Worm (Caenorhabditis elegans) whole organism, L2 larva: ENCODE measurements around the gene F08C6.18.

Experiments used
- C34F6.9 ChIP-seq: fragments of 150-350 bp; optimal IDR thresholded peaks from 2 replicates; lab custom pipeline; 2014; ENCODE audit warnings: missing biosample characterization, missing genetic modification characterization
- F13H6.1 ChIP-seq: sonication (generic microtip); optimal IDR thresholded peaks from 2 replicates; lab custom pipeline; 2016; ENCODE audit warnings: missing genetic modification characterization, missing compliant biosample characterization
- R02D3.7 ChIP-seq: fragments of 150-350 bp; optimal IDR thresholded peaks from 2 replicates; lab custom pipeline; 2014; ENCODE audit warnings: missing biosample characterization, missing genetic modification characterization
- Y55F3AM.14 ChIP-seq: fragments of 200-800 bp; sonication (Bioruptor generic); optimal IDR thresholded peaks from 2 replicates; lab custom pipeline; 2018; ENCODE audit warnings: mild to moderate bottlenecking, missing genetic modification characterization, missing compliant biosample characterization
- ZK546.5 ChIP-seq: sonication (generic microtip); optimal IDR thresholded peaks from 2 replicates; lab custom pipeline; 2017; ENCODE audit warnings: missing biosample characterization, missing genetic modification characterization
- alr-1 ChIP-seq: fragments of 150-350 bp; optimal IDR thresholded peaks from 2 replicates; lab custom pipeline; 2014; ENCODE audit warnings: missing biosample characterization, missing genetic modification characterization
- aly-2 ChIP-seq: fragments of 150-350 bp; optimal IDR thresholded peaks from 2 replicates; lab custom pipeline; 2014; ENCODE audit warnings: missing biosample characterization, missing genetic modification characterization
- ama-1 ChIP-seq: fragments of 150-350 bp; optimal IDR thresholded peaks from 2 replicates; lab custom pipeline; 2018; ENCODE audit warnings: inconsistent platforms
- blmp-1 ChIP-seq: sonication (generic microtip); optimal IDR thresholded peaks from 2 replicates; lab custom pipeline; 2017; ENCODE audit warnings: missing genetic modification characterization, mild to moderate bottlenecking, missing compliant biosample characterization, antibody characterized with exemption, moderate library complexity; ENCODE audit not compliant: insufficient read depth
- ceh-16 ChIP-seq: fragments of 150-350 bp; optimal IDR thresholded peaks from 2 replicates; lab custom pipeline; 2014; ENCODE audit warnings: missing biosample characterization, missing genetic modification characterization
- ceh-82 ChIP-seq: fragments of 150-350 bp; optimal IDR thresholded peaks from 2 replicates; lab custom pipeline; 2014; ENCODE audit warnings: missing biosample characterization, missing genetic modification characterization
- crh-2 ChIP-seq: sonication (generic microtip); optimal IDR thresholded peaks from 2 replicates; lab custom pipeline; 2017; ENCODE audit warnings: missing biosample characterization, missing genetic modification characterization
- dmd-4 ChIP-seq: sonication (generic microtip); optimal IDR thresholded peaks from 2 replicates; lab custom pipeline; 2017; ENCODE audit warnings: missing biosample characterization, missing genetic modification characterization
- egl-27 ChIP-seq: sonication (generic microtip); optimal IDR thresholded peaks from 3 replicates; lab custom pipeline; 2017; ENCODE audit warnings: missing biosample characterization, missing genetic modification reagents, missing genetic modification characterization
- elt-3 ChIP-seq: sonication (generic microtip); optimal IDR thresholded peaks from 2 replicates; lab custom pipeline; 2017; ENCODE audit warnings: missing biosample characterization, missing genetic modification characterization
- fos-1 ChIP-seq: fragments of 150-350 bp; optimal IDR thresholded peaks from 2 replicates; lab custom pipeline; 2014; ENCODE audit warnings: missing biosample characterization, missing genetic modification characterization
- gmeb-1 ChIP-seq: fragments of 150-350 bp; optimal IDR thresholded peaks from 2 replicates; lab custom pipeline; 2014; ENCODE audit warnings: missing biosample characterization, missing genetic modification characterization
- lin-11 ChIP-seq: fragments of 150-350 bp; sonication (generic microtip); optimal IDR thresholded peaks from 2 replicates; lab custom pipeline; 2014; ENCODE audit warnings: missing biosample characterization, missing genetic modification characterization, inconsistent platforms, mixed read lengths
- lin-13 ChIP-seq: fragments of 150-350 bp; optimal IDR thresholded peaks from 2 replicates; lab custom pipeline; 2014; ENCODE audit warnings: missing biosample characterization, missing genetic modification reagents, missing genetic modification characterization
- lin-39 ChIP-seq: fragments of 150-350 bp; optimal IDR thresholded peaks from 2 replicates; lab custom pipeline; 2014; ENCODE audit warnings: missing biosample characterization, missing genetic modification reagents, missing genetic modification characterization
- lsy-2 ChIP-seq, 2 experiments: fragments of 150-350 bp in 1 of 2; sonication (generic microtip) in 1 of 2; optimal IDR thresholded peaks; 2 replicates each; lab custom pipeline; 2014 to 2017; ENCODE audit warnings: missing biosample characterization in 2 of 2, missing genetic modification characterization in 2 of 2
- mbf-1 ChIP-seq: sonication (generic microtip); optimal IDR thresholded peaks from 2 replicates; lab custom pipeline; 2017; ENCODE audit warnings: missing biosample characterization, missing genetic modification characterization
- mdl-1 ChIP-seq, 2 experiments: fragments of 150-350 bp in 1 of 2; sonication (generic microtip) in 1 of 2; optimal IDR thresholded peaks; 2 replicates each; lab custom pipeline; 2017; ENCODE audit warnings: missing biosample characterization in 2 of 2, missing genetic modification characterization in 2 of 2
- nhr-10 ChIP-seq: sonication (generic microtip); optimal IDR thresholded peaks from 2 replicates; lab custom pipeline; 2017; ENCODE audit warnings: missing biosample characterization, missing genetic modification characterization
- nhr-11 ChIP-seq: fragments of 150-350 bp; optimal IDR thresholded peaks from 2 replicates; lab custom pipeline; 2014; ENCODE audit warnings: missing biosample characterization, missing genetic modification characterization
- nhr-129 ChIP-seq: fragments of 150-350 bp; optimal IDR thresholded peaks from 2 replicates; lab custom pipeline; 2014; ENCODE audit warnings: missing biosample characterization, missing genetic modification characterization
- nhr-21 ChIP-seq: fragments of 150-350 bp; optimal IDR thresholded peaks from 2 replicates; lab custom pipeline; 2014; ENCODE audit warnings: missing biosample characterization, missing genetic modification characterization
- nhr-23 ChIP-seq: fragments of 150-350 bp; optimal IDR thresholded peaks from 2 replicates; lab custom pipeline; 2014; ENCODE audit warnings: missing biosample characterization, missing genetic modification reagents, missing genetic modification characterization
- nhr-237 ChIP-seq: fragments of 150-350 bp; optimal IDR thresholded peaks from 2 replicates; lab custom pipeline; 2014; ENCODE audit warnings: missing biosample characterization, missing genetic modification characterization
- nhr-6 ChIP-seq: fragments of 150-350 bp; optimal IDR thresholded peaks from 2 replicates; lab custom pipeline; 2014; ENCODE audit warnings: missing biosample characterization, missing genetic modification characterization
- nhr-77 ChIP-seq: fragments of 150-350 bp; optimal IDR thresholded peaks from 2 replicates; lab custom pipeline; 2014; ENCODE audit warnings: missing biosample characterization, missing genetic modification characterization
- peb-1 ChIP-seq: fragments of 150-350 bp; optimal IDR thresholded peaks from 2 replicates; lab custom pipeline; 2014; ENCODE audit warnings: missing biosample characterization, missing genetic modification characterization
- sma-3 ChIP-seq: sonication (generic microtip); optimal IDR thresholded peaks from 2 replicates; lab custom pipeline; 2016; ENCODE audit warnings: missing genetic modification reagents, missing genetic modification characterization, missing compliant biosample characterization
- sma-9 ChIP-seq, 2 experiments: fragments of 150-350 bp in 1 of 2; sonication (generic microtip) in 1 of 2; optimal IDR thresholded peaks; 2 replicates each; lab custom pipeline; 2014 to 2016; ENCODE audit warnings: missing genetic modification characterization in 2 of 2, mild to moderate bottlenecking in 1 of 2, missing biosample characterization in 1 of 2, missing compliant biosample characterization in 1 of 2, missing genetic modification reagents in 1 of 2, moderate library complexity in 1 of 2
- snpc-4 ChIP-seq: fragments of 150-350 bp; optimal IDR thresholded peaks from 2 replicates; lab custom pipeline; 2014; ENCODE audit warnings: missing biosample characterization, missing genetic modification characterization
- unc-39 ChIP-seq: fragments of 150-350 bp; optimal IDR thresholded peaks from 2 replicates; lab custom pipeline; 2014; ENCODE audit warnings: missing biosample characterization, missing genetic modification characterization
- unc-62 ChIP-seq: fragments of 150-350 bp; optimal IDR thresholded peaks from 2 replicates; lab custom pipeline; 2014; ENCODE audit warnings: missing biosample characterization, missing genetic modification reagents, missing genetic modification characterization
- zag-1 ChIP-seq: fragments of 150-350 bp; optimal IDR thresholded peaks from 2 replicates; lab custom pipeline; 2014; ENCODE audit warnings: missing biosample characterization, missing genetic modification characterization
- ztf-1 ChIP-seq: fragments of 200-800 bp; sonication (Bioruptor generic); conservative IDR thresholded peaks from 2 replicates; pipeline ENCODE4 v1.3.6; 2022; ENCODE audit warnings: missing genetic modification characterization, missing compliant biosample characterization
- ztf-11 ChIP-seq: sonication (generic microtip); optimal IDR thresholded peaks from 2 replicates; lab custom pipeline; 2017; ENCODE audit warnings: missing biosample characterization, missing genetic modification characterization
- ztf-4 ChIP-seq: fragments of 150-350 bp; optimal IDR thresholded peaks from 2 replicates; lab custom pipeline; 2014; ENCODE audit warnings: missing biosample characterization, missing genetic modification characterization

The F08C6.18 gene

DNA sequence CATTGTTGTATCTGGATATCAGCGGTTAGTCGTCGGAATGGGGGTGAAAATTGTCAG, at the start of gene F08C6.18, which contains the start of gene unc-98:
F08C6.18 (minus strand) TSS at position 57 of the 57 bp plus-strand sequence.
unc-98 (minus strand) TSS at position 48 of the 57 bp plus-strand sequence.
- TF ChIP-seq egl-27 (tag; lab: Kevin White, UChicago) (no peak), unc-39 (tag; lab: Kevin White, UChicago) (no peak)

- TF ChIP-seq nhr-77 (tag; lab: Kevin White, UChicago) (no peak), snpc-4 (tag; lab: Kevin White, UChicago) (no peak), lin-11 (tag; lab: Kevin White, UChicago) (no peak), lin-13 (GFP tag; lab: Kevin White, UChicago) (no peak), dmd-4 (tag; lab: Kevin White, UChicago) (no peak), nhr-129 (tag; lab: Kevin White, UChicago) (no peak), ama-1 (lab: Kevin White, UChicago) (no peak), aly-2 (no peak), blmp-1 (tag; lab: Kevin White, UChicago) (no peak)
- TF ChIP-seq, all 48 proteins: peak for 0
Measured at ce11 chrX:7614466-7614865, 41.0 kb upstream of the F08C6.18 start.

DNA sequence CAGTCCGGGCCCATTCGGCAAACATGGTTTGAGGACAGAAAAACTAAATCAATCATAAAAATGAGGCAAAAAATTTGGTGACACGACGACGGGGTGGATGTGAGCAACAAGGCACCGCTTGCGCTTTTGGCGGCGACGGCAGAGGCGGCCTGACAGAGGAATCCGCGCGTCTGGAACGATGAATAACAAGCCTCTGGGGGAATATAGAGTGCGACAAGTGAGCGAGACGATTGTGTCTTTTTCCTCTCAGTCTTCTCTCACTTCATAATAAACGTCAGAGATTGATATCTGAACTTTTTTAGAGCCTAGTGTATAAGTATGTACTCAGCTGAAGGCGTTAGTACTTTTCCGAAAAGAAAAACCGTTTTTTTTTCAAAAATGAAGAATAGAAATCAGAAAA, 34.6 kb upstream of the F08C6.18 start, which contains the start of gene twk-17:
twk-17 (minus strand) TSS at position 101 of the 400 bp plus-strand sequence.
- no peak for TF ChIP-seq ztf-1 (GFP tag; lab: Robert Waterston, UW)
- TF ChIP-seq dmd-4 (tag; lab: Kevin White, UChicago), result no peak
- no peak for TF ChIP-seq mbf-1 (tag; lab: Kevin White, UChicago)
- TF ChIP-seq aly-2, result no peak
- TF ChIP-seq R02D3.7, result no peak
- no peak for TF ChIP-seq mdl-1 (tag; optimal IDR thresholded peaks at IDR 0.05; lab: Kevin White, UChicago)
- no peak for TF ChIP-seq nhr-129 (tag; lab: Kevin White, UChicago)
- TF ChIP-seq fos-1 (tag; lab: Kevin White, UChicago), result no peak
- no peak for TF ChIP-seq nhr-237 (tag; lab: Kevin White, UChicago)
- TF ChIP-seq nhr-6 (tag; lab: Kevin White, UChicago), result no peak
- TF ChIP-seq lsy-2 (tag; optimal IDR thresholded peaks at IDR 0.05; lab: Kevin White, UChicago), result no peak
- TF ChIP-seq ztf-11 (tag; lab: Kevin White, UChicago), result no peak
- TF ChIP-seq crh-2 (tag; lab: Kevin White, UChicago), result no peak
- TF ChIP-seq nhr-21 (tag; lab: Kevin White, UChicago), result no peak
- TF ChIP-seq F13H6.1 (tag; lab: Kevin White, UChicago), result no peak
- TF ChIP-seq egl-27 (tag; lab: Kevin White, UChicago), result no peak
- TF ChIP-seq unc-62 (GFP tag; lab: Kevin White, UChicago), result no peak
- TF ChIP-seq lin-11 (tag; lab: Kevin White, UChicago), result no peak
- TF ChIP-seq, all 48 proteins: peak for 0

DNA sequence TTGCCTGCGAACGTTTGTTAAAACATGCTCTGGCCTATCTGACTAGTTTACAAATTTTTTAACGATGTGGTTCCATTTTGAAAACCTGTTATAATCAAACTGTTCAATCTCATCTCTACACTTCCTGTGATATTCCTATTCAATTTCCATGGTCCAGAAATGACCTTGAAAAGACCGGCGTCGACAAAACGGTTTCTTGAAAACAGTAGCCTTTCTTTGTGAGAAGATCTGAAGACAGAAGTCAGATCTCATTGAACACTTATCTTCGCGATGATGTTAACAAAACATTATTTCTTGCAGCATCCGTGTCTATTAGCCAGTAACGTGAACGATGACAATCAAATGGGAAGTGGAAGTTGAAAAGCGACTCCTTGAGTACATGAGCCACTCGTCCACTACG, 23.2 kb upstream of the F08C6.18 start, which contains the start of gene C44E12.1:
C44E12.1 (plus strand) TSS at position 301 of the 400 bp plus-strand sequence.
- TF ChIP-seq R02D3.7 (no peak), elt-3 (tag; lab: Kevin White, UChicago) (no peak), lsy-2 (tag; optimal IDR thresholded peaks at IDR 0.05; lab: Kevin White, UChicago) (no peak), dmd-4 (tag; lab: Kevin White, UChicago) (no peak), ztf-11 (tag; lab: Kevin White, UChicago) (no peak), ama-1 (lab: Kevin White, UChicago) (no peak)

- TF ChIP-seq alr-1 (tag; lab: Kevin White, UChicago) (no peak), Y55F3AM.14 (GFP tag; lab: Kevin White, UChicago) (no peak), sma-3 (GFP tag; lab: Kevin White, UChicago) (peak; percentile 66), ztf-4 (tag; lab: Kevin White, UChicago) (no peak), mdl-1 (tag; optimal IDR thresholded peaks at IDR 0.05; lab: Kevin White, UChicago) (no peak), zag-1 (tag; lab: Kevin White, UChicago) (no peak), mbf-1 (tag; lab: Kevin White, UChicago) (no peak), nhr-11 (tag; lab: Kevin White, UChicago) (no peak), nhr-6 (tag; lab: Kevin White, UChicago) (no peak), fos-1 (tag; lab: Kevin White, UChicago) (peak; percentile 6), unc-62 (GFP tag; lab: Kevin White, UChicago) (no peak), egl-27 (tag; lab: Kevin White, UChicago) (no peak), ama-1 (lab: Kevin White, UChicago) (no peak), ceh-16 (tag; lab: Kevin White, UChicago) (no peak), lsy-2 (tag; optimal IDR thresholded peaks at IDR 0.05; lab: Kevin White, UChicago) (peak in 1 of 2 experiments; percentile 3), ceh-82 (no peak), nhr-129 (tag; lab: Kevin White, UChicago) (no peak), nhr-10 (tag; lab: Kevin White, UChicago) (no peak), nhr-77 (tag; lab: Kevin White, UChicago) (no peak), C34F6.9 (tag; lab: Kevin White, UChicago) (no peak), snpc-4 (tag; lab: Kevin White, UChicago) (no peak), blmp-1 (tag; lab: Kevin White, UChicago) (peak; percentile 66), lin-11 (tag; lab: Kevin White, UChicago) (no peak), elt-3 (tag; lab: Kevin White, UChicago) (no peak), aly-2 (no peak), ztf-1 (GFP tag; lab: Robert Waterston, UW) (no peak), gmeb-1 (tag; lab: Kevin White, UChicago) (no peak), peb-1 (tag; lab: Kevin White, UChicago) (no peak), R02D3.7 (no peak), sma-9 (GFP tag; optimal IDR thresholded peaks at IDR 0.05; lab: Kevin White, UChicago) (peak; percentile 61), sma-9 (tag; optimal IDR thresholded peaks at IDR 0.05; lab: Kevin White, UChicago) (no peak), lin-39 (no peak), ztf-11 (tag; lab: Kevin White, UChicago) (no peak), nhr-237 (tag; lab: Kevin White, UChicago) (no peak), ZK546.5 (tag; lab: Kevin White, UChicago) (no peak), nhr-23 (tag; lab: Kevin White, UChicago) (no peak)
Measured at ce11 chrX:7596029-7596428, 22.6 kb upstream of the F08C6.18 start.
